Worm (Caenorhabditis elegans) whole organism, L1 larva: ENCODE results near the gene eel-1.

Experiments
- C04F5.9 ChIP-seq: sonication (generic microtip); optimal IDR thresholded peaks from 2 replicates; lab custom pipeline; 2016; ENCODE audit warnings: missing genetic modification characterization, missing compliant biosample characterization
- C34B4.2 ChIP-seq: sonication (generic microtip); optimal IDR thresholded peaks from 2 replicates; lab custom pipeline; 2017; ENCODE audit warnings: mild to moderate bottlenecking, missing genetic modification characterization, missing compliant biosample characterization
- F16B12.6 ChIP-seq: fragments of 150-350 bp; optimal IDR thresholded peaks from 2 replicates; lab custom pipeline; 2014; ENCODE audit warnings: missing biosample characterization, missing genetic modification characterization
- Y116A8C.19 ChIP-seq: sonication (generic microtip); optimal IDR thresholded peaks from 2 replicates; lab custom pipeline; 2016; ENCODE audit warnings: missing compliant biosample characterization, missing genetic modification characterization, borderline replicate concordance
- aha-1 ChIP-seq: fragments of 150-350 bp; optimal IDR thresholded peaks from 2 replicates; lab custom pipeline; 2014; ENCODE audit warnings: missing biosample characterization, missing genetic modification characterization
- aly-2 ChIP-seq: fragments of 150-350 bp; optimal IDR thresholded peaks from 2 replicates; lab custom pipeline; 2014; ENCODE audit warnings: missing biosample characterization, missing genetic modification characterization
- dpl-1 ChIP-seq, 3 experiments: fragments of 150-350 bp in 2 of 3; sonication (generic microtip) in 1 of 3; optimal IDR thresholded peaks; 2 replicates each; lab custom pipeline; 2014 to 2017; ENCODE audit warnings: missing biosample characterization in 3 of 3, missing genetic modification characterization in 3 of 3, missing genetic modification reagents in 3 of 3
- dsc-1 ChIP-seq: sonication (generic microtip); optimal IDR thresholded peaks from 2 replicates; lab custom pipeline; 2016; ENCODE audit warnings: mild to moderate bottlenecking, missing genetic modification characterization, missing compliant biosample characterization
- efl-1 ChIP-seq, 4 experiments: fragments of 150-350 bp; optimal IDR thresholded peaks in 3 of 4; peaks in 1 of 4; 1 replicate in 1 of 4; 2 replicates in 3 of 4; lab custom pipeline; 2014; ENCODE audit warnings: missing biosample characterization in 2 of 4, missing genetic modification characterization in 2 of 4, missing genetic modification reagents in 2 of 4
- efl-3 ChIP-seq: fragments of 200-800 bp; sonication (Bioruptor generic); optimal IDR thresholded peaks from 2 replicates; lab custom pipeline; 2018; ENCODE audit warnings: mild to moderate bottlenecking, missing genetic modification characterization, missing compliant biosample characterization
- egl-13 ChIP-seq: sonication (generic microtip); optimal IDR thresholded peaks from 2 replicates; lab custom pipeline; 2016; ENCODE audit warnings: missing genotype, missing genetic modification reagents, missing genetic modification characterization, missing compliant biosample characterization
- elt-2 ChIP-seq: sonication (generic microtip); optimal IDR thresholded peaks from 2 replicates; lab custom pipeline; 2016; ENCODE audit warnings: missing genetic modification characterization, mild to moderate bottlenecking, inconsistent platforms, missing compliant biosample characterization, missing genetic modification reagents
- elt-3 ChIP-seq, 6 experiments: fragments of 150-350 bp in 1 of 6; sonication (generic microtip); optimal IDR thresholded peaks; 2 replicates each; lab custom pipeline; 2017 to 2018; ENCODE audit warnings: missing biosample characterization in 6 of 6, missing genetic modification characterization in 6 of 6, inconsistent platforms in 1 of 6
- ets-5 ChIP-seq: fragments of 200-800 bp; sonication (Bioruptor generic); IDR thresholded peaks from 2 replicates; pipeline ENCODE4 v1.3.6; 2022; ENCODE audit warnings: missing genetic modification characterization, missing compliant biosample characterization
- fkh-10 ChIP-seq: sonication (generic microtip); optimal IDR thresholded peaks from 2 replicates; lab custom pipeline; 2017; ENCODE audit warnings: missing biosample characterization, missing genetic modification reagents, missing genetic modification characterization
- fkh-4 ChIP-seq: sonication (generic microtip); optimal IDR thresholded peaks from 2 replicates; lab custom pipeline; 2016; ENCODE audit warnings: missing compliant biosample characterization, missing genetic modification characterization, borderline replicate concordance
- fkh-8 ChIP-seq: sonication (generic microtip); optimal IDR thresholded peaks from 2 replicates; lab custom pipeline; 2016; ENCODE audit warnings: mild to moderate bottlenecking, missing genetic modification characterization, missing compliant biosample characterization
- fos-1 ChIP-seq: fragments of 150-350 bp; optimal IDR thresholded peaks from 2 replicates; lab custom pipeline; 2014; ENCODE audit warnings: missing biosample characterization, missing genetic modification characterization
- grh-1 ChIP-seq: fragments of 200-800 bp; sonication (Bioruptor generic); IDR thresholded peaks from 2 replicates; pipeline ENCODE4 v1.3.6; 2022; ENCODE audit warnings: missing genetic modification reagents, missing genetic modification characterization, missing compliant biosample characterization
- hlh-17 ChIP-seq: fragments of 200-800 bp; sonication (Bioruptor generic); optimal IDR thresholded peaks from 2 replicates; lab custom pipeline; 2018; ENCODE audit warnings: missing genetic modification characterization, mild to moderate bottlenecking, missing compliant biosample characterization, moderate library complexity, borderline replicate concordance
- hlh-4 ChIP-seq: sonication (generic microtip); optimal IDR thresholded peaks from 2 replicates; lab custom pipeline; 2016; ENCODE audit warnings: mild to moderate bottlenecking, missing genetic modification characterization, missing compliant biosample characterization
- irx-1 ChIP-seq: sonication (generic microtip); optimal IDR thresholded peaks from 2 replicates; lab custom pipeline; 2016; ENCODE audit warnings: missing genetic modification characterization, missing compliant biosample characterization
- jun-1 ChIP-seq: fragments of 150-350 bp; optimal IDR thresholded peaks from 2 replicates; lab custom pipeline; 2014; ENCODE audit warnings: missing biosample characterization, missing genetic modification reagents, missing genetic modification characterization
- lin-14 ChIP-seq: fragments of 200-800 bp; sonication (Bioruptor generic); optimal IDR thresholded peaks from 2 replicates; lab custom pipeline; 2018; ENCODE audit warnings: mild to moderate bottlenecking, missing genetic modification characterization, moderate library complexity, missing compliant biosample characterization
- lin-35 ChIP-seq, 2 experiments: fragments of 150-350 bp; optimal IDR thresholded peaks; 2 replicates each; lab custom pipeline; 2014; ENCODE audit warnings: missing biosample characterization in 2 of 2, missing genetic modification characterization in 2 of 2, missing genetic modification reagents in 2 of 2
- lin-39 ChIP-seq: fragments of 150-350 bp; optimal IDR thresholded peaks from 2 replicates; lab custom pipeline; 2014; ENCODE audit warnings: missing biosample characterization, missing genetic modification reagents, missing genetic modification characterization
- lsy-2 ChIP-seq, 2 experiments: fragments of 150-350 bp; optimal IDR thresholded peaks; 2 replicates each; lab custom pipeline; 2014; ENCODE audit warnings: missing biosample characterization in 2 of 2, missing genetic modification characterization in 2 of 2
- mab-9 ChIP-seq: fragments of 200-800 bp; sonication (Bioruptor generic); IDR thresholded peaks from 2 replicates; pipeline ENCODE4 v1.3.6; 2022; ENCODE audit warnings: missing genetic modification reagents, missing genetic modification characterization, missing compliant biosample characterization
- mep-1 ChIP-seq: fragments of 150-350 bp; optimal IDR thresholded peaks from 2 replicates; lab custom pipeline; 2014; ENCODE audit warnings: missing biosample characterization, missing genetic modification characterization
- nhr-11 ChIP-seq: fragments of 150-350 bp; optimal IDR thresholded peaks from 2 replicates; lab custom pipeline; 2014; ENCODE audit warnings: missing biosample characterization, missing genetic modification characterization
- nhr-19 ChIP-seq: fragments of 200-800 bp; sonication (Bioruptor generic); conservative IDR thresholded peaks from 2 replicates; pipeline ENCODE4 v1.3.6; 2022; ENCODE audit warnings: missing genetic modification characterization, missing compliant biosample characterization
- nhr-237 ChIP-seq: fragments of 150-350 bp; optimal IDR thresholded peaks from 2 replicates; lab custom pipeline; 2014; ENCODE audit warnings: missing biosample characterization, missing genetic modification characterization
- nhr-47 ChIP-seq: sonication (generic microtip); optimal IDR thresholded peaks from 2 replicates; lab custom pipeline; 2016; ENCODE audit warnings: mild to moderate bottlenecking, missing genetic modification characterization, moderate library complexity, missing compliant biosample characterization
- nhr-71 ChIP-seq: sonication (generic microtip); optimal IDR thresholded peaks from 2 replicates; lab custom pipeline; 2016; ENCODE audit warnings: mild to moderate bottlenecking, missing genetic modification characterization, moderate library complexity, missing compliant biosample characterization
- nhr-77 ChIP-seq: fragments of 150-350 bp; optimal IDR thresholded peaks from 2 replicates; lab custom pipeline; 2014; ENCODE audit warnings: missing biosample characterization, missing genetic modification characterization
- nhr-85 ChIP-seq: sonication (generic microtip); peaks from one replicate; lab custom pipeline; 2016; ENCODE audit warnings: missing genetic modification characterization, inconsistent platforms, missing compliant biosample characterization
- nhr-90 ChIP-seq: sonication (generic microtip); optimal IDR thresholded peaks from 2 replicates; lab custom pipeline; 2016; ENCODE audit warnings: mild to moderate bottlenecking, missing genetic modification characterization, missing compliant biosample characterization; ENCODE audit not compliant: poor library complexity
- pax-3 ChIP-seq: fragments of 200-800 bp; sonication (Bioruptor generic); optimal IDR thresholded peaks from 2 replicates; lab custom pipeline; 2018; ENCODE audit warnings: mild to moderate bottlenecking, missing genetic modification characterization, moderate library complexity, missing compliant biosample characterization
- rnt-1 ChIP-seq: sonication (generic microtip); optimal IDR thresholded peaks from 2 replicates; lab custom pipeline; 2016; ENCODE audit warnings: mild to moderate bottlenecking, missing genetic modification characterization, moderate library complexity, missing compliant biosample characterization
- skn-1 ChIP-seq: fragments of 150-350 bp; optimal IDR thresholded peaks from 2 replicates; lab custom pipeline; 2014; ENCODE audit warnings: missing biosample characterization, missing genetic modification characterization
- snpc-4 ChIP-seq: fragments of 150-350 bp; optimal IDR thresholded peaks from 2 replicates; lab custom pipeline; 2014; ENCODE audit warnings: missing biosample characterization, missing genetic modification characterization
- snu-23 ChIP-seq: sonication (generic microtip); optimal IDR thresholded peaks from 2 replicates; lab custom pipeline; 2016; ENCODE audit warnings: missing genetic modification characterization, missing compliant biosample characterization
- sox-4 ChIP-seq: sonication (generic microtip); optimal IDR thresholded peaks from 2 replicates; lab custom pipeline; 2016; ENCODE audit warnings: missing genetic modification characterization, missing compliant biosample characterization
- sup-37 ChIP-seq: fragments of 200-800 bp; sonication (Bioruptor generic); optimal IDR thresholded peaks from 2 replicates; lab custom pipeline; 2018; ENCODE audit warnings: mild to moderate bottlenecking, missing genetic modification characterization, missing compliant biosample characterization
- tbx-2 ChIP-seq: sonication (generic microtip); optimal IDR thresholded peaks from 2 replicates; lab custom pipeline; 2016; ENCODE audit warnings: missing genetic modification characterization, missing compliant biosample characterization
- unc-86 ChIP-seq: sonication (generic microtip); optimal IDR thresholded peaks from 2 replicates; lab custom pipeline; 2016; ENCODE audit warnings: missing genetic modification characterization, missing compliant biosample characterization
- unc-98 ChIP-seq: fragments of 200-800 bp; sonication (Bioruptor generic); IDR thresholded peaks from 2 replicates; pipeline ENCODE4 v1.3.6; 2022; ENCODE audit warnings: missing genetic modification characterization, missing compliant biosample characterization
- xbp-1 ChIP-seq: sonication (generic microtip); optimal IDR thresholded peaks from 2 replicates; lab custom pipeline; 2016; ENCODE audit warnings: missing genetic modification characterization, missing compliant biosample characterization
- zip-4 ChIP-seq: fragments of 200-800 bp; sonication (Bioruptor generic); optimal IDR thresholded peaks from 2 replicates; lab custom pipeline; 2018; ENCODE audit warnings: mild to moderate bottlenecking, missing genetic modification characterization, moderate library complexity, missing compliant biosample characterization

eel-1 gene

DNA sequence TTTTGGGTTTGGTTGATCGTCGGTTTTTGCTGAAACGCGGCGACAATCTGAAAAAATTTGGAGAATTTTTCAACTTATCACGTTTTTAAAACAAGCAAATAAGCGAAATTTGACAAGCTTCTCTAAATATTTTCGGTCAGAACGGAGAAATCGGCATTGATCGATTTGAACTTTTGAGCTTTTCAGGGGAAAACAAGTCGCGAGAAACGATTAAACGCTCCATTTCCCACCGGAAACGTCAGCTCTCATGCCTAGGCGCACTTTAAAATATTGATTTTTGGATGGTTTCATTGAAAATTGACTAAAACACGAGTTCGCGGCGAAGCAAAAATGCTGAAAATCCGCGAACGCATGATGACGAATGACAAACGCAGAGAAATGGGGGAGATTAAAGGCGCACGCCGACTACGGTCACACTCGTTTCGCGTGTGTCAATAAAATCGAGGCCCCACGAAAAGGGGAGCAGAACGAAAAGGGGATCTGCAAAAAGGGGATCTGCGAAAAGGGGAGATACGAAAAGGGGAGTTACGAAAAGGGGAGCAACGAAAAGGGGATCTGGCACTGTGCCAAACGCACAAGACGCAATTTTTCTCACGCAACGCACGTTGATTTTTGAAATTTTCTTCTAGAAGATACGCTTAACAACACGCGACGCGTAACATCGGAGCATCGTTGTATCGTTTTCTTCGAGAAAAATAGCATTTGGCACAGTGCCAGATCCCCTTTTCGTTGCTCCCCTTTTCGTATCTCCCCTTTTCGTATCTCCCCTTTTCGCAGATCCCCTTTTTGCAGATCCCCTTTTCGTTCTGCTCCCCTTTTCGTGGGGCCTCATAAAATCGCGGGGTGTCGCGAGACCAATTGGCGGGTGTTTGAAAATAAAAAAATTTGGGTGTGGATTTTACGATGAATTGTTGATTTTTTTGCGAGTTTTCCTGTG, at the start of gene eel-1:
eel-1 (minus strand) TSS at position 51 of the 937 bp plus-strand sequence.
- TF ChIP-seq mab-9 (peak; percentile 98), lsy-2 (tag; optimal IDR thresholded peaks at IDR 0.05; lab: Kevin White, UChicago) (peak; percentile 98 to 99), grh-1 (GFP tag; lab: Robert Waterston, UW) (peak; percentile 95), aha-1 (peak; percentile 62), unc-98 (GFP tag; lab: Robert Waterston, UW) (peak; percentile 99), fos-1 (tag; lab: Kevin White, UChicago) (peak; percentile 82), C34B4.2 (tag; lab: Kevin White, UChicago) (peak; percentile 62), elt-3 (tag; optimal IDR thresholded peaks at IDR 0.05; lab: Kevin White, UChicago) (peak in 3 of 6 experiments; percentile 14 to 58 (median 44)), fkh-8 (peak; percentile 92), xbp-1 (tag; lab: Kevin White, UChicago) (peak; percentile 97), jun-1 (tag; lab: Kevin White, UChicago) (peak; percentile 92), dsc-1 (peak; percentile 98), egl-13 (peak; percentile 94), hlh-17 (GFP tag; lab: Kevin White, UChicago) (peak; percentile 63), nhr-90 (peak; percentile 98), dpl-1 (GFP tag; optimal IDR thresholded peaks at IDR 0.05; lab: Kevin White, UChicago) (peak; percentile 91 to 93 (median 91)), efl-3 (GFP tag; lab: Kevin White, UChicago) (peak; percentile 40), efl-1 (optimal IDR thresholded peaks at IDR 0.05; lab: Kevin White, UChicago) (peak; percentile 96), efl-1 (GFP tag; optimal IDR thresholded peaks at IDR 0.05 in 1 of 2; lab: Kevin White, UChicago) (peak; percentile 89 to 99), nhr-71 (peak; percentile 97), nhr-85 (tag; lab: Kevin White, UChicago) (peak; percentile 95), rnt-1 (tag; lab: Kevin White, UChicago) (peak; percentile 99), nhr-47 (tag; lab: Kevin White, UChicago) (peak; percentile 98), snpc-4 (tag; lab: Kevin White, UChicago) (peak; percentile 50), nhr-237 (tag; lab: Kevin White, UChicago) (peak; percentile 54), nhr-19 (peak; percentile 98), lin-35 (GFP tag; optimal IDR thresholded peaks at IDR 0.05; lab: Kevin White, UChicago) (peak; percentile 95), zip-4 (GFP tag; lab: Kevin White, UChicago) (peak; percentile 75), elt-2 (tag; lab: Kevin White, UChicago) (peak; percentile 77), skn-1 (tag; lab: Kevin White, UChicago) (peak; percentile 81), pax-3 (tag; lab: Kevin White, UChicago) (peak; percentile 94), unc-86 (peak; percentile 97), mep-1 (peak; percentile 74), F16B12.6 (tag; lab: Kevin White, UChicago) (peak; percentile 50), lin-39 (peak; percentile 59), Y116A8C.19 (tag; lab: Kevin White, UChicago) (peak; percentile 78), hlh-4 (tag; lab: Kevin White, UChicago) (peak; percentile 88), C04F5.9 (peak; percentile 84), sox-4 (tag; lab: Kevin White, UChicago) (peak; percentile 94), aly-2 (peak; percentile 82), irx-1 (peak; percentile 77), nhr-77 (tag; lab: Kevin White, UChicago) (peak; percentile 80), sup-37 (GFP tag; lab: Kevin White, UChicago) (peak; percentile 67), tbx-2 (tag; lab: Kevin White, UChicago) (peak; percentile 95), fkh-10 (GFP tag; lab: Kevin White, UChicago) (peak; percentile 86), lin-14 (peak; percentile 94), ets-5 (GFP tag; lab: Robert Waterston, UW) (peak; percentile 91; the same call in 1 of the 2 replicates), nhr-11 (tag; lab: Kevin White, UChicago) (peak; percentile 69), fkh-4 (peak; percentile 87), snu-23 (GFP tag; lab: Kevin White, UChicago) (peak; percentile 97)
